Fruit fly (Drosophila melanogaster) whole organism, wandering third instar larva: ENCODE results near the gene CG44014.

Experiments used
- Abd-B ChIP-seq: fragments of >200 bp; optimal IDR thresholded peaks from 2 replicates; lab custom pipeline; 2017; ENCODE audit warnings: missing biosample characterization, missing genetic modification characterization
- CG32264 ChIP-seq: fragments of 200-800 bp; sonication (Bioruptor generic); optimal IDR thresholded peaks from 2 replicates; lab custom pipeline; 2016; ENCODE audit warnings: missing biosample characterization, missing genetic modification characterization
- CG9705 ChIP-seq: fragments of 200-800 bp; sonication (Bioruptor generic); optimal IDR thresholded peaks from 2 replicates; lab custom pipeline; 2018; ENCODE audit warnings: missing biosample characterization, mild to moderate bottlenecking, missing genetic modification characterization
- Dfd ChIP-seq: fragments of >200 bp; optimal IDR thresholded peaks from 2 replicates; lab custom pipeline; 2017; ENCODE audit warnings: missing biosample characterization, missing genetic modification characterization
- Dif ChIP-seq: fragments of 200-275, 200-300 bp; sonication (Bioruptor generic); optimal IDR thresholded peaks from 2 replicates; lab custom pipeline; 2018; ENCODE audit warnings: missing biosample characterization, missing genetic modification characterization; ENCODE audit not compliant: partially characterized antibody
- GATAd ChIP-seq: sonication (Bioruptor generic); optimal IDR thresholded peaks from 2 replicates; lab custom pipeline; 2016; ENCODE audit warnings: missing biosample characterization, missing genetic modification characterization
- Hnf4 ChIP-seq: fragments of 200-800 bp; sonication (Bioruptor generic); optimal IDR thresholded peaks from 2 replicates; lab custom pipeline; 2016; ENCODE audit warnings: missing biosample characterization, mild to moderate bottlenecking, missing genetic modification characterization
- Hr78 ChIP-seq: fragments of >200 bp; optimal IDR thresholded peaks from 2 replicates; lab custom pipeline; 2017; ENCODE audit warnings: missing biosample characterization, missing genetic modification characterization
- Hr83 ChIP-seq: fragments of 200-300 bp; sonication (Bioruptor generic); optimal IDR thresholded peaks from 2 replicates; lab custom pipeline; 2016; ENCODE audit warnings: missing biosample characterization, mild to moderate bottlenecking, missing genetic modification characterization, moderate library complexity; ENCODE audit not compliant: poor library complexity, severe bottlenecking
- Jra ChIP-seq: sonication (Bioruptor generic); optimal IDR thresholded peaks from 2 replicates; lab custom pipeline; 2016; ENCODE audit warnings: missing biosample characterization, missing genetic modification characterization
- Mio ChIP-seq: sonication (Bioruptor generic); optimal IDR thresholded peaks from 2 replicates; lab custom pipeline; 2016; ENCODE audit warnings: missing biosample characterization, missing genetic modification characterization
- Myc ChIP-seq: fragments of >200 bp; optimal IDR thresholded peaks from 2 replicates; lab custom pipeline; 2017
- N ChIP-seq: fragments of >200 bp; optimal IDR thresholded peaks from 2 replicates; lab custom pipeline; 2018; ENCODE audit warnings: missing biosample characterization, missing external identifiers, missing genetic modification characterization
- OdsH ChIP-seq: fragments of 200-800 bp; sonication (Bioruptor generic); optimal IDR thresholded peaks from 2 replicates; lab custom pipeline; 2016; ENCODE audit warnings: missing biosample characterization, mild to moderate bottlenecking, missing genetic modification characterization
- Rel ChIP-seq, 2 experiments: fragments of 200-800 bp; sonication (Bioruptor generic) in 1 of 2; optimal IDR thresholded peaks; 2 replicates in 1 of 2; 3 replicates in 1 of 2; lab custom pipeline; 2016 to 2019; ENCODE audit warnings: mild to moderate bottlenecking in 2 of 2, missing biosample characterization in 2 of 2, missing genetic modification characterization in 2 of 2, moderate library complexity in 1 of 2
- Sp1 ChIP-seq: fragments of 200-800 bp; sonication (Bioruptor generic); optimal IDR thresholded peaks from 3 replicates; lab custom pipeline; 2019; ENCODE audit warnings: missing biosample characterization, mild to moderate bottlenecking, missing genetic modification characterization, moderate library complexity
- Vsx2 ChIP-seq: fragments of 200-300, 225-300 bp; sonication (Bioruptor generic); optimal IDR thresholded peaks from 2 replicates; lab custom pipeline; 2018; ENCODE audit warnings: missing biosample characterization, missing genetic modification characterization; ENCODE audit not compliant: partially characterized antibody
- br ChIP-seq: fragments of 200-800 bp; sonication (Bioruptor generic); optimal IDR thresholded peaks from 2 replicates; lab custom pipeline; 2016; ENCODE audit warnings: missing biosample characterization, missing genetic modification characterization
- dsf ChIP-seq: sonication (Bioruptor generic); optimal IDR thresholded peaks from 2 replicates; lab custom pipeline; 2016; ENCODE audit warnings: missing biosample characterization, missing genetic modification characterization, borderline replicate concordance
- ey ChIP-seq: fragments of 200-800 bp; sonication (Bioruptor generic); optimal IDR thresholded peaks from 2 replicates; lab custom pipeline; 2016; ENCODE audit warnings: missing biosample characterization, missing genetic modification characterization
- foxo ChIP-seq, 2 experiments: fragments of 200-800 bp; sonication (Bioruptor generic); optimal IDR thresholded peaks; 2 replicates in 1 of 2; 3 replicates in 1 of 2; lab custom pipeline; 2016 to 2017; ENCODE audit warnings: missing biosample characterization in 2 of 2, missing genetic modification characterization in 2 of 2
- fru ChIP-seq: fragments of 200-800 bp; sonication (Bioruptor generic); optimal IDR thresholded peaks from 3 replicates; lab custom pipeline; 2016; ENCODE audit warnings: missing biosample characterization, mild to moderate bottlenecking, missing genetic modification characterization
- h ChIP-seq: fragments of 200-800 bp; sonication (Bioruptor generic); optimal IDR thresholded peaks from 3 replicates; lab custom pipeline; 2016; ENCODE audit warnings: missing biosample characterization, mild to moderate bottlenecking, missing genetic modification characterization
- jim ChIP-seq: fragments of 175-275, 200-325 bp; sonication (Bioruptor generic); optimal IDR thresholded peaks from 2 replicates; lab custom pipeline; 2016; ENCODE audit warnings: missing biosample characterization, mild to moderate bottlenecking, missing genetic modification characterization
- lola ChIP-seq: fragments of >200 bp; optimal IDR thresholded peaks from 2 replicates; lab custom pipeline; 2017; ENCODE audit warnings: missing biosample characterization, missing genetic modification characterization
- psq ChIP-seq: fragments of 200-800 bp; sonication (Bioruptor generic); optimal IDR thresholded peaks from 3 replicates; lab custom pipeline; 2017; ENCODE audit warnings: missing biosample characterization, mild to moderate bottlenecking, missing genetic modification characterization, moderate library complexity
- rgr ChIP-seq: fragments of 200-800 bp; sonication (Bioruptor generic); optimal IDR thresholded peaks from 3 replicates; lab custom pipeline; 2016; ENCODE audit warnings: missing biosample characterization, mild to moderate bottlenecking, missing genetic modification characterization
- sage ChIP-seq: fragments of 200-800 bp; sonication (Bioruptor generic); optimal IDR thresholded peaks from 2 replicates; lab custom pipeline; 2016; ENCODE audit warnings: missing biosample characterization, mild to moderate bottlenecking, missing genetic modification characterization
- sv ChIP-seq: fragments of 200-800 bp; sonication (Bioruptor generic); optimal IDR thresholded peaks from 3 replicates; lab custom pipeline; 2016; ENCODE audit warnings: missing biosample characterization, missing genetic modification characterization
- tai ChIP-seq: sonication (Bioruptor generic); optimal IDR thresholded peaks from 2 replicates; lab custom pipeline; 2016; ENCODE audit warnings: missing biosample characterization, missing genetic modification characterization
- usp ChIP-seq: fragments of >200 bp; optimal IDR thresholded peaks from 2 replicates; lab custom pipeline; 2017; ENCODE audit warnings: missing biosample characterization, missing genetic modification characterization
- woc ChIP-seq: sonication (Bioruptor generic); optimal IDR thresholded peaks from 2 replicates; lab custom pipeline; 2016; ENCODE audit warnings: missing biosample characterization, mild to moderate bottlenecking, missing genetic modification characterization

Gene CG44014

DNA sequence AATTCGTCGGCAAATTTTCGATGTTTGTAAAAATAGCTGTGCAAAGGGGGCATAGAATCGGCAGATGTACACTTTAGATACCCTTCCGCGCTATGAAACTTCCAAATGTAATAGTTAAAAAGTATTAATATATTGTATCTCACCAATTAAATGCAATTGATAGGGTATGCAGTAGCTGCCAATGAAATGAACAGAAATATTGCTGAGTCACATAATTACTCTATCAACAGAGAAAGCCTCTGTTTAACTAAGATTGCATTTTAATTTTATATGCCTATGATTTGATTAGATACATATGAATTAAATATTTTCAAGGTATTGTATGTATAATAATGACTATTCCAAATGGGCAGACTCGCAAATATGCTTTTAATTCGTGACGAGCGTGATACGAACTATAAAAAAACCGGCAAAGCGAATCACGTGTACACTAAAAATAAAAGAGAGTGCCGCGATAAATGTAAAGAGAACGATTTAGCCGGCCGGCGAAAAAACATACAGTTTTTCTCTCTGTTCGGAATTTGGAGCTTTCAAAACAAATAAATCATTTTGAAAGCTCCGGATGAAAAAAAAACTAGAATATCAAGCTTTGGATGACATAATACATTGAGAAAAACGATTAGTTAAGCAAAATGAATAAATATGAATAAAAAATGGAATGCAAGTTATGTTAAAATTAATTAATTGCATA is 39.3 kb upstream of the CG44014 start, which contains the start of gene AOX3:
Gene AOX3, minus strand, starts transcription at position 362 of the 691 bp plus-strand sequence.
- TF ChIP-seq Dif (GFP tag; lab: Kevin White, UChicago): no peak
- no peak for TF ChIP-seq Abd-B
- no peak for TF ChIP-seq N (GFP tag; lab: Kevin White, UChicago)
- TF ChIP-seq dsf (GFP tag; lab: Kevin White, UChicago): no peak
- TF ChIP-seq OdsH (GFP tag; lab: Kevin White, UChicago): peak; percentile 20
- TF ChIP-seq foxo (GFP tag; optimal IDR thresholded peaks at IDR 0.05; lab: Kevin White, UChicago): peak in 1 of 2 experiments; percentile 32
- TF ChIP-seq Dfd (GFP tag; lab: Kevin White, UChicago): no peak
- no peak for TF ChIP-seq sage (GFP tag; lab: Kevin White, UChicago)
- no peak for TF ChIP-seq usp
- TF ChIP-seq br (GFP tag; lab: Kevin White, UChicago): peak; percentile 30
- no peak for TF ChIP-seq GATAd (GFP tag; lab: Kevin White, UChicago)
- no peak for TF ChIP-seq Vsx2 (GFP tag; lab: Kevin White, UChicago)
- no peak for TF ChIP-seq Hr83
- peak; percentile 8 for TF ChIP-seq ey (GFP tag; lab: Kevin White, UChicago)
- TF ChIP-seq rgr (GFP tag; lab: Kevin White, UChicago): no peak
- TF ChIP-seq Hr78 (GFP tag; lab: Kevin White, UChicago): no peak
- no peak for TF ChIP-seq CG32264
- TF ChIP-seq Hnf4 (GFP tag; lab: Kevin White, UChicago): no peak
- no peak for TF ChIP-seq tai (GFP tag; lab: Kevin White, UChicago)
- TF ChIP-seq woc (GFP tag; lab: Kevin White, UChicago): peak; percentile 40
- peak; percentile 47 for TF ChIP-seq psq (GFP tag; lab: Kevin White, UChicago)
- TF ChIP-seq h (GFP tag; lab: Kevin White, UChicago): peak; percentile 27
- TF ChIP-seq CG9705 (GFP tag; lab: Kevin White, UChicago): no peak

DNA sequence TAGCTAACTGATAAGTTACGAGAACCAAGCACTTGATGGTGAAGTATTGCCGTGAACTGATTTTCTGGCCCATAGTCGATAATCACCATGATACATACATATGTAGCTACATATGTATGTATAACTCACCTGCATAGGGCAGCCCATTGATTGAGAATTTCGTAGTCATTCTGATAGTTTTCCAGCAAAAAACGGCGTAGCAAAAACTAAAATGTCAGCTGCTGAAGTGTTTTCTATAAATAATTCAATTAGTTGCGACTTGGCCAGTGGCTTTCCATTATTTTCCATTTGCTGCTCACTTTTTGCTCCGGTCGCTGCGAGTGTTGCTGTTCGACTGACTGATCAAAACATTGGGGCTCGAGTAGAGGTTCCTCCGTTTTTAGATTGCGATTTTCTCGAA is 38.5 kb upstream of the CG44014 start:
- TF ChIP-seq CG9705 (GFP tag; lab: Kevin White, UChicago) (no peak), Dfd (GFP tag; lab: Kevin White, UChicago) (no peak), fru (GFP tag; lab: Kevin White, UChicago) (no peak), rgr (GFP tag; lab: Kevin White, UChicago) (no peak), Hr78 (GFP tag; lab: Kevin White, UChicago) (no peak), Sp1 (GFP tag; lab: Kevin White, UChicago) (no peak), lola (no peak), woc (GFP tag; lab: Kevin White, UChicago) (no peak), dsf (GFP tag; lab: Kevin White, UChicago) (no peak), psq (GFP tag; lab: Kevin White, UChicago) (no peak), Mio (GFP tag; lab: Kevin White, UChicago) (no peak), CG32264 (no peak)

DNA sequence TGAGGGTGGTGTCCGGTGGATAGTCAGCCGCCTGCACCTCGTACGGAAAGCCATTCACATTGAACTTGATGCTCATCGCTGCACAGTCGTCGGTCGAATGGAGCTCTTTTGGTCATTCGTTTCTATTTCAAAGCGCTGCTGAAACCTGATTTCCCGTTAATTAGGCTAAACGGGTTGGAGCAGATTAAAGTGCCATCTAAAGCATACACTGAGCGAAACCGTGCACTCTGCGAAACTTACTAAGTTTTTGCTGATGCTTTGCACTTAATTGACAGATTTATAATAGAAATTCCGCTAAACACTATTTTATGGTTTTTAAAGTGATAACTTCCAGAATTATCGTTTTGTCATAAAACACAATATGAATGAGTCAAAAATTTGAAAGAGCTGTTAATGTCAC is 33.6 kb upstream of the CG44014 start, which contains the start of gene AOX2:
Gene AOX2, minus strand, starts transcription at position 101 of the 400 bp plus-strand sequence.
- TF ChIP-seq sv (GFP tag; lab: Kevin White, UChicago): no peak
- TF ChIP-seq Jra (GFP tag; lab: Kevin White, UChicago): no peak
- TF ChIP-seq dsf (GFP tag; lab: Kevin White, UChicago): no peak
- TF ChIP-seq Mio (GFP tag; lab: Kevin White, UChicago): no peak
- TF ChIP-seq Sp1 (GFP tag; lab: Kevin White, UChicago): no peak

DNA sequence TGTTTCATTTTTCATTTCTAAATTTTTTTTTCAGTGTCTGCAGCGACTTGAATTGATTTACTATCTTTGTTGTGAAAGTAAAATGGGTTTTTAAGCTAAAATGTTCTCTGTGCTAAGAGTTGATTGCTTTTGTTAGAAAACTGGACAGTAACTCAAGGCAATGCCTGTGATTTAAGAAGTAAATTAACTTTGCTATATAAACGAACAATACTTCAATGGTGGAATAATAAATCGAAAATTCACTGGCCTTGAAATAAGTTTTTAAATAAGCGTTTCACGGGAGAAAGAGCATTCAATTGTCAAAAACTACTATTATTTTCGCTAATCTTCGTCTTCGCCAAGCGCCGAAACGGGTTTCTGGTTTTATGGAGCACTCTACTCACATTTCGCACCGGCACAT is 32.2 kb upstream of the CG44014 start:
- TF ChIP-seq Dif (GFP tag; lab: Kevin White, UChicago): no peak
- peak; percentile 2 for TF ChIP-seq rgr (GFP tag; lab: Kevin White, UChicago)
- peak in 1 of 2 experiments; percentile 22 for TF ChIP-seq foxo (GFP tag; optimal IDR thresholded peaks at IDR 0.05; lab: Kevin White, UChicago)
- no peak for TF ChIP-seq Rel (GFP tag; optimal IDR thresholded peaks at IDR 0.05; lab: Kevin White, UChicago)
- TF ChIP-seq Rel (tag; optimal IDR thresholded peaks at IDR 0.05; lab: Kevin White, UChicago): no peak
- peak; percentile 16 for TF ChIP-seq ey (GFP tag; lab: Kevin White, UChicago)
- no peak for TF ChIP-seq Hnf4 (GFP tag; lab: Kevin White, UChicago)
- TF ChIP-seq Myc: no peak
- no peak for TF ChIP-seq tai (GFP tag; lab: Kevin White, UChicago)
- TF ChIP-seq fru (GFP tag; lab: Kevin White, UChicago): peak; percentile 6
- TF ChIP-seq jim (GFP tag; lab: Kevin White, UChicago): no peak
